Fruit fly (Drosophila melanogaster) whole organism, wandering third instar larva: ENCODE data around the gene CG32668.

Source experiments
- HLH106 ChIP-seq: fragments of 200-800 bp; optimal IDR thresholded peaks from 3 replicates; lab custom pipeline; 2019; ENCODE audit warnings: missing biosample characterization, mild to moderate bottlenecking, missing genetic modification characterization, moderate library complexity
- Hr78 ChIP-seq: fragments of >200 bp; optimal IDR thresholded peaks from 2 replicates; lab custom pipeline; 2017; ENCODE audit warnings: missing biosample characterization, missing genetic modification characterization

dm6 chrX:11123561-11123960 lies 36.0 kb downstream of the CG32668 start:
- TF ChIP-seq HLH106 (tag; lab: Kevin White, UChicago): no peak
- TF ChIP-seq Hr78 (GFP tag; lab: Kevin White, UChicago): no peak
